Worm (Caenorhabditis elegans) whole organism, young adult: Measurements from ENCODE around the gene srx-63.

Experiments used
- B0035.1 ChIP-seq: sonication (generic microtip); optimal IDR thresholded peaks from 2 replicates; lab custom pipeline; 2016; ENCODE audit warnings: missing genetic modification characterization, mild to moderate bottlenecking, missing compliant biosample characterization, missing genotype, missing genetic modification reagents
- F39B2.1 ChIP-seq: fragments of 200-800 bp; sonication (Bioruptor generic); IDR thresholded peaks from 2 replicates; pipeline ENCODE4 v1.3.6; 2022; ENCODE audit warnings: missing genetic modification reagents, missing genetic modification characterization, missing compliant biosample characterization
- T26A5.8 ChIP-seq: sonication (generic microtip); optimal IDR thresholded peaks from 2 replicates; lab custom pipeline; 2016; ENCODE audit warnings: missing genetic modification characterization, missing compliant biosample characterization
- Y67H2A.10 ChIP-seq: fragments of 200-800 bp; sonication (Bioruptor generic); conservative IDR thresholded peaks from 2 replicates; pipeline ENCODE4 v1.3.6; 2022; ENCODE audit warnings: missing genetic modification reagents, missing genetic modification characterization, missing compliant biosample characterization
- attf-5 ChIP-seq: fragments of 200-800 bp; sonication (Bioruptor generic); optimal IDR thresholded peaks from 2 replicates; lab custom pipeline; 2018; ENCODE audit warnings: mild to moderate bottlenecking, missing genetic modification characterization, missing compliant biosample characterization
- ccch-3 ChIP-seq: fragments of 200-800 bp; sonication (Bioruptor generic); optimal IDR thresholded peaks from 2 replicates; lab custom pipeline; 2018; ENCODE audit warnings: mild to moderate bottlenecking, missing genetic modification characterization, missing compliant biosample characterization
- cebp-2 ChIP-seq: fragments of 200-800 bp; sonication (Bioruptor generic); IDR thresholded peaks from 2 replicates; pipeline ENCODE4 v1.3.6; 2022; ENCODE audit warnings: missing genetic modification characterization, missing compliant biosample characterization
- ceh-27 ChIP-seq: fragments of 200-800 bp; sonication (Bioruptor generic); optimal IDR thresholded peaks from 2 replicates; lab custom pipeline; 2018; ENCODE audit warnings: mild to moderate bottlenecking, missing genetic modification characterization, moderate library complexity, missing compliant biosample characterization
- dox-1 ChIP-seq: fragments of 200-800 bp; sonication (Bioruptor generic); IDR thresholded peaks from 2 replicates; pipeline ENCODE4 v1.3.6; 2022; ENCODE audit warnings: missing genetic modification reagents, missing genetic modification characterization, missing compliant biosample characterization
- dpff-1 ChIP-seq: sonication (generic microtip); optimal IDR thresholded peaks from 2 replicates; lab custom pipeline; 2017; ENCODE audit warnings: mild to moderate bottlenecking, missing genetic modification characterization, missing compliant biosample characterization
- egl-18 ChIP-seq: fragments of 200-800 bp; sonication (Bioruptor generic); IDR thresholded peaks from 2 replicates; pipeline ENCODE4 v1.3.6; 2022; ENCODE audit warnings: missing genetic modification reagents, missing genetic modification characterization, missing compliant biosample characterization
- egl-44 ChIP-seq: fragments of 200-800 bp; sonication (Bioruptor generic); IDR thresholded peaks from 2 replicates; pipeline ENCODE4 v1.3.6; 2022; ENCODE audit warnings: missing genetic modification reagents, missing genetic modification characterization, missing compliant biosample characterization
- him-1 ChIP-seq: sonication (generic microtip); optimal IDR thresholded peaks from 2 replicates; lab custom pipeline; 2016; ENCODE audit warnings: missing genotype, missing genetic modification reagents, missing genetic modification characterization, missing compliant biosample characterization
- hlh-12 ChIP-seq: sonication (generic microtip); optimal IDR thresholded peaks from 2 replicates; lab custom pipeline; 2016; ENCODE audit warnings: missing genetic modification characterization, missing compliant biosample characterization
- hmg-1.2 ChIP-seq: fragments of 200-800 bp; sonication (Bioruptor generic); IDR thresholded peaks from 2 replicates; pipeline ENCODE4 v1.3.6; 2022; ENCODE audit warnings: missing genetic modification reagents, missing genetic modification characterization, missing compliant biosample characterization
- let-526 ChIP-seq: fragments of 200-800 bp; sonication (Bioruptor generic); IDR thresholded peaks from 2 replicates; pipeline ENCODE4 v1.3.6; 2022; ENCODE audit warnings: missing genetic modification reagents, missing genetic modification characterization, missing compliant biosample characterization
- lin-35 ChIP-seq, 3 experiments: fragments of 150-350 bp in 2 of 3; sonication (generic microtip) in 1 of 3; optimal IDR thresholded peaks; 2 replicates each; lab custom pipeline; 2014 to 2018; ENCODE audit warnings: missing biosample characterization in 3 of 3, missing genetic modification characterization in 3 of 3, missing genetic modification reagents in 3 of 3
- lir-1 ChIP-seq: fragments of 200-800 bp; sonication (Bioruptor generic); conservative IDR thresholded peaks from 2 replicates; pipeline ENCODE4 v1.3.6; 2022; ENCODE audit warnings: missing genetic modification reagents, missing genetic modification characterization, missing compliant biosample characterization
- madf-6 ChIP-seq: fragments of 200-800 bp; sonication (Bioruptor generic); IDR thresholded peaks from 2 replicates; pipeline ENCODE4 v1.3.6; 2022; ENCODE audit warnings: missing genetic modification reagents, missing genetic modification characterization, missing compliant biosample characterization
- mel-28 ChIP-seq: sonication (generic microtip); optimal IDR thresholded peaks from 2 replicates; lab custom pipeline; 2016; ENCODE audit warnings: borderline replicate concordance, mild to moderate bottlenecking, missing genetic modification characterization, missing compliant biosample characterization
- nhr-120 ChIP-seq: fragments of 200-800 bp; sonication (Bioruptor generic); IDR thresholded peaks from 2 replicates; pipeline ENCODE4 v1.3.6; 2022; ENCODE audit warnings: missing genetic modification characterization, missing compliant biosample characterization
- nhr-27 ChIP-seq: fragments of 200-800 bp; sonication (Bioruptor generic); optimal IDR thresholded peaks from 2 replicates; lab custom pipeline; 2018; ENCODE audit warnings: mild to moderate bottlenecking, missing genetic modification characterization, moderate library complexity, missing compliant biosample characterization
- nhr-80 ChIP-seq: sonication (generic microtip); optimal IDR thresholded peaks from 2 replicates; lab custom pipeline; 2016; ENCODE audit warnings: missing genetic modification characterization, missing compliant biosample characterization
- nhr-90 ChIP-seq: sonication (generic microtip); optimal IDR thresholded peaks from 2 replicates; lab custom pipeline; 2016; ENCODE audit warnings: missing genotype, mild to moderate bottlenecking, missing genetic modification characterization, missing compliant biosample characterization
- rcor-1 ChIP-seq: fragments of 200-800 bp; sonication (Bioruptor generic); IDR thresholded peaks from 2 replicates; pipeline ENCODE4 v1.3.6; 2022; ENCODE audit warnings: missing genetic modification reagents, missing genetic modification characterization, missing compliant biosample characterization
- snpc-1.1 ChIP-seq: sonication (generic microtip); optimal IDR thresholded peaks from 2 replicates; lab custom pipeline; 2017; ENCODE audit warnings: missing genetic modification characterization, mild to moderate bottlenecking, missing compliant biosample characterization, antibody characterized with exemption, moderate library complexity, missing genotype, missing genetic modification reagents; ENCODE audit not compliant: insufficient read depth
- snpc-4 ChIP-seq, 5 experiments: fragments of 150-350 bp in 1 of 5; sonication (generic microtip) in 4 of 5; optimal IDR thresholded peaks; 2 replicates each; lab custom pipeline; 2014 to 2018; ENCODE audit warnings: missing genetic modification characterization in 5 of 5, missing biosample characterization in 3 of 5, antibody characterized with exemption in 2 of 5, mild to moderate bottlenecking in 2 of 5, missing compliant biosample characterization in 2 of 5, missing genotype in 2 of 5, moderate library complexity in 2 of 5, missing genetic modification reagents in 1 of 5
- somi-1 ChIP-seq: fragments of 200-800 bp; sonication (Bioruptor generic); optimal IDR thresholded peaks from 2 replicates; lab custom pipeline; 2018; ENCODE audit warnings: mild to moderate bottlenecking, missing genetic modification characterization, missing compliant biosample characterization
- unc-62 ChIP-seq: fragments of 150-350 bp; optimal IDR thresholded peaks from 2 replicates; lab custom pipeline; 2014; ENCODE audit warnings: missing biosample characterization, missing genetic modification reagents, missing genetic modification characterization
- xnd-1 ChIP-seq: sonication (generic microtip); optimal IDR thresholded peaks from 2 replicates; lab custom pipeline; 2016; ENCODE audit warnings: missing genotype, missing genetic modification reagents, missing genetic modification characterization, missing compliant biosample characterization

Gene srx-63

DNA sequence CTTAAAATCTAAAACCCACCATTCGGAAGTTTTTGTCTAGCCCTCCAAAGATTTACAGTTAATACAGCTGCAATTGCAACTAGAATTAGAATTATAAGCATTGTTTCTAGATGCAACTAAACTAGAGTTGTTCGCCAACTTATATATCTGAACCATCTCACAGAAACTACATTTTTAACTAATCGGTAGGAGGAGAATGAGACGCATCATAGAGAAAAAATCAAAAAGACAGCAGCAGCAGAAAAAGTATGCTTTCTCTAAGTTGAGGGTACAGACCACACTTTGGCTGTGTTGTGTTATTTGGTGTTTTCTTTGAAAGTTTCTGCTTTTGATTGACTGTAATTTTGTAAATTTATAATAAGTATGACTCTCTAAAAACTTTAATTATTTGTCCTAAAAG, 32.3 kb downstream of the srx-63 start, which contains the start of gene cyp-34A7:
TSS of gene cyp-34A7 (minus strand) at position 101 of the 400 bp plus-strand sequence.
- no peak for TF ChIP-seq mel-28 (tag; lab: Kevin White, UChicago)
- no peak for TF ChIP-seq T26A5.8 (tag; lab: Kevin White, UChicago)
- no peak for TF ChIP-seq somi-1 (GFP tag; lab: Kevin White, UChicago)
- TF ChIP-seq F39B2.1 (GFP tag; lab: Robert Waterston, UW) = no peak
- no peak for TF ChIP-seq lin-35 (GFP tag; optimal IDR thresholded peaks at IDR 0.05; lab: Kevin White, UChicago)
- no peak for TF ChIP-seq let-526 (GFP tag; lab: Robert Waterston, UW)
- no peak for TF ChIP-seq madf-6
- no peak for TF ChIP-seq nhr-90 (tag; lab: Kevin White, UChicago)
- no peak for TF ChIP-seq dox-1
- TF ChIP-seq lir-1 (GFP tag; lab: Robert Waterston, UW) = no peak

DNA sequence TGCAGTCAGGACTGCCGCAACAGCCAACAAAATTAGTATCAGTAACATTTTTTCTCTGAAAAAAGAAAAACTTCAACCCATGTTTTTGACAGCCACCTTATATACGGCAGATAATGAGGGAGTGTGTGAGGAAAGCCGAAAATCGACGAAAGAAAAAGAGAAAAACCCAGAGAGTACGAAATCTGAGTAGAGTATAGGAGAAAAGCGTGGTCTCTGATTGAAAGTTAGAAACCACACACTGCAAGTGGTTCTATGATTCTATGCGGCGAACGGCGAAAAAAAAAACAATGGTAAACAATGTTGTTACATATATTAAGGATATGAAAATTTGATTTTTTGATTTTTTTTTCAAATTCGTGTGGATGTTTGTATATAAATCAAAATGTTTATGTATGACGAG, 36.3 kb downstream of the srx-63 start, which contains the start of gene cyp-34A8:
TSS of gene cyp-34A8 (minus strand) at position 62 of the 400 bp plus-strand sequence.
- TF ChIP-seq nhr-80 (tag; lab: Kevin White, UChicago) (peak; percentile 20), xnd-1 (tag; lab: Kevin White, UChicago) (no peak)
- TF ChIP-seq, all 124 proteins: peak for 1

DNA sequence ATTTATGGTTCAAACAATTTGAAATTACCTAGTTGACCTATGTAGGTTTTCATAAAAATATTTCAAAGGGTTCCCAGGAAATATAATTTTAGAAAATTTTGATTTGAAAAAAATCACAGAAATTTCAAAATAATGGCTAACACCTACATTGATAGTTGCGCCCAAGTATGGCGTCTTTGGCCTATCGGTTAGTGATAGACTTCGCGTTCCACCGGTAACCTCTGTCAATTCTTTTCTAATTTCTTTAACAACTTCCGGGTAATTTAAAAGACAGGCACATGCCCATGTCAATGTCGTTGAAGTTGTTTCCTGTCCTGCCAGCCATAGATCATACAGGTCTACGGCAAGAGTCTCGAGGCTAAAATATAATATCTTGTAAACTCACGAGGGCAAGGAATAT, 37.5 kb downstream of the srx-63 start:
- TF ChIP-seq Y67H2A.10 (no peak), dox-1 (no peak), B0035.1 (tag; lab: Kevin White, UChicago) (no peak), nhr-27 (tag; lab: Kevin White, UChicago) (no peak), ceh-27 (GFP tag; lab: Kevin White, UChicago) (no peak), xnd-1 (tag; lab: Kevin White, UChicago) (no peak), hlh-12 (tag; lab: Kevin White, UChicago) (no peak), egl-18 (GFP tag; lab: Robert Waterston, UW) (no peak), attf-5 (GFP tag; lab: Kevin White, UChicago) (no peak), nhr-120 (no peak), dpff-1 (tag; lab: Kevin White, UChicago) (no peak), hmg-1.2 (GFP tag; lab: Robert Waterston, UW) (no peak), him-1 (tag; lab: Kevin White, UChicago) (no peak), snpc-1.1 (tag; lab: Kevin White, UChicago) (no peak), snpc-4 (GFP tag; optimal IDR thresholded peaks at IDR 0.05; lab: Kevin White, UChicago) (no peak), snpc-4 (tag; optimal IDR thresholded peaks at IDR 0.05; lab: Kevin White, UChicago) (no peak), ccch-3 (no peak), egl-44 (GFP tag; lab: Robert Waterston, UW) (no peak), rcor-1 (GFP tag; lab: Robert Waterston, UW) (no peak)

DNA sequence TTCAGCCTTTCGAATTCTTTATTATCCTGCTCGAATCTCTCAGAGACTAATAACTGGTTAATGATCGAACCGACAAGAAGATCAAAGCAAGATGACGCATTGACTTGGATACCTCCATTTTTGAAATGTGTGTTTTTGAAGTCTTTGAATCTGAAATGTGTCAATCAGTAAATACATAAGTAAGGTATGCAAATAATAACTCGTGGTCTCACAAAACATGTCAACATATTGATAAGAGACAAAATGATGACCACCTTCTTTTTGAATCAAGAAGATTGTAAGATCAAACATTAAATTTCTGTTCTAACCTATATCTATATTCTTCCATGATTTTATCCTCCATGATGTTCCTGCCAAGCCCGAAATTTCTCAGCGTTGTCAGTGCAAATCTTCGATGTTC, 38.2 kb downstream of the srx-63 start:
- TF ChIP-seq hmg-1.2 (GFP tag; lab: Robert Waterston, UW) = no peak
- peak; percentile 50 for TF ChIP-seq unc-62 (GFP tag; lab: Kevin White, UChicago)

DNA sequence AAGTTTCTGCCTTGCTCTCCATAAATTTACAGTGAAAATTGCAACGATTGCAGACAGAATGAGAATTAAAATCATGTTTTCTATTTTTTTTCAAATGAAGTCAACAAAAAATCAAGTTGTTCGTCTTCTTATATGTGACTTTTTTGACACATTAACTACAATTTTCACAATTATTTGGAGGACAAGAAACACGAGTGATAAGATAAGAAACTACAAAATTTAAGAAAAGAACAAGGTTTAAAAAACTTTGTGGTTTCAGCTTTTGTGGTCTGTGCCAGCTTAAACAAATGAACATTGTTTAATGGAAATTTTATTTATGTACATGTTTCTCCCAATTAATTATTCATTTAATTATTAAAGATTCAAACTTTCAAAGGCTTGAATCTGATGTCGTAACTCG, 39.0 kb downstream of the srx-63 start, which contains the start of gene cyp-34A9:
TSS of gene cyp-34A9 (minus strand) at position 131 of the 400 bp plus-strand sequence.
- peak; percentile 42 for TF ChIP-seq nhr-80 (tag; lab: Kevin White, UChicago)
- TF ChIP-seq cebp-2 (GFP tag; lab: Robert Waterston, UW) = no peak
- TF ChIP-seq, all 124 proteins: peak for 1
